Worm (Caenorhabditis elegans) whole organism, mixed stage, embryonic: ENCODE results near the gene smc-6.

Source experiments
- M03D4.4 ChIP-seq: sonication (generic microtip); optimal IDR thresholded peaks from 2 replicates; lab custom pipeline; 2017; ENCODE audit warnings: mild to moderate bottlenecking, missing genetic modification characterization, missing compliant biosample characterization
- bed-3 ChIP-seq: fragments of 200-800 bp; sonication (Bioruptor generic); optimal IDR thresholded peaks from 3 replicates; lab custom pipeline; 2018; ENCODE audit warnings: mild to moderate bottlenecking, missing genetic modification characterization, moderate library complexity, missing compliant biosample characterization
- blmp-1 ChIP-seq: fragments of 150-350 bp; optimal IDR thresholded peaks from 2 replicates; lab custom pipeline; 2014; ENCODE audit warnings: missing biosample characterization, missing genetic modification characterization
- ceh-39 ChIP-seq: fragments of 150-350 bp; optimal IDR thresholded peaks from 2 replicates; lab custom pipeline; 2014; ENCODE audit warnings: missing biosample characterization, missing genetic modification characterization
- ceh-43 ChIP-seq: fragments of 200-800 bp; sonication (Bioruptor generic); optimal IDR thresholded peaks from 2 replicates; lab custom pipeline; 2018; ENCODE audit warnings: mild to moderate bottlenecking, missing genetic modification characterization, moderate library complexity, missing compliant biosample characterization
- ceh-83 ChIP-seq: fragments of 200-800 bp; sonication (Bioruptor generic); optimal IDR thresholded peaks from 2 replicates; lab custom pipeline; 2018; ENCODE audit warnings: mild to moderate bottlenecking, missing genetic modification characterization, missing compliant biosample characterization
- ces-1 ChIP-seq: fragments of 150-350 bp; optimal IDR thresholded peaks from 2 replicates; lab custom pipeline; 2014; ENCODE audit warnings: missing biosample characterization, missing genetic modification reagents, missing genetic modification characterization
- cnd-1 ChIP-seq: fragments of 200-800 bp; sonication (Bioruptor generic); optimal IDR thresholded peaks from 2 replicates; lab custom pipeline; 2018; ENCODE audit warnings: mild to moderate bottlenecking, missing genetic modification characterization, missing compliant biosample characterization
- drap-1 ChIP-seq: fragments of 200-800 bp; sonication (Bioruptor generic); optimal IDR thresholded peaks from 3 replicates; lab custom pipeline; 2018; ENCODE audit warnings: mild to moderate bottlenecking, missing genetic modification characterization, missing compliant biosample characterization
- elt-1 ChIP-seq: sonication (generic microtip); optimal IDR thresholded peaks from 2 replicates; lab custom pipeline; 2017; ENCODE audit warnings: missing genetic modification characterization, mild to moderate bottlenecking, missing compliant biosample characterization, antibody characterized with exemption, moderate library complexity, borderline replicate concordance; ENCODE audit not compliant: insufficient read depth
- elt-3 ChIP-seq: fragments of 150-350 bp; optimal IDR thresholded peaks from 2 replicates; lab custom pipeline; 2014; ENCODE audit warnings: missing biosample characterization, missing genetic modification characterization
- flh-1 ChIP-seq: fragments of 200-800 bp; sonication (Bioruptor generic); optimal IDR thresholded peaks from 2 replicates; lab custom pipeline; 2018; ENCODE audit warnings: mild to moderate bottlenecking, missing genetic modification characterization, moderate library complexity, missing compliant biosample characterization
- ham-2 ChIP-seq: fragments of 200-800 bp; sonication (Bioruptor generic); optimal IDR thresholded peaks from 2 replicates; lab custom pipeline; 2018; ENCODE audit warnings: mild to moderate bottlenecking, missing genetic modification characterization, missing compliant biosample characterization
- hlh-1 ChIP-seq: fragments of 150-350 bp; optimal IDR thresholded peaks from 2 replicates; lab custom pipeline; 2014; ENCODE audit warnings: missing biosample characterization, missing genetic modification reagents, missing genetic modification characterization
- lin-13 ChIP-seq: fragments of 150-350 bp; optimal IDR thresholded peaks from 2 replicates; lab custom pipeline; 2014; ENCODE audit warnings: missing biosample characterization, missing genetic modification characterization
- lsy-2 ChIP-seq: fragments of 150-350 bp; optimal IDR thresholded peaks from 2 replicates; lab custom pipeline; 2014; ENCODE audit warnings: missing biosample characterization, missing genetic modification characterization
- mab-5 ChIP-seq: fragments of 150-350 bp; optimal IDR thresholded peaks from 2 replicates; lab custom pipeline; 2014; ENCODE audit warnings: missing biosample characterization, missing genetic modification characterization
- mep-1 ChIP-seq: fragments of 150-350 bp; optimal IDR thresholded peaks from 2 replicates; lab custom pipeline; 2017; ENCODE audit warnings: missing biosample characterization, missing genetic modification reagents, missing genetic modification characterization, inconsistent platforms
- mls-2 ChIP-seq: sonication (generic microtip); optimal IDR thresholded peaks from 2 replicates; lab custom pipeline; 2016; ENCODE audit warnings: mild to moderate bottlenecking, missing genetic modification characterization, moderate library complexity, missing compliant biosample characterization
- nhr-12 ChIP-seq: fragments of 150-350 bp; optimal IDR thresholded peaks from 2 replicates; lab custom pipeline; 2014; ENCODE audit warnings: missing biosample characterization, missing genetic modification characterization
- nhr-2 ChIP-seq: fragments of 150-350 bp; optimal IDR thresholded peaks from 2 replicates; lab custom pipeline; 2014; ENCODE audit warnings: missing biosample characterization, missing genetic modification characterization
- nhr-237 ChIP-seq: fragments of 150-350 bp; optimal IDR thresholded peaks from 2 replicates; lab custom pipeline; 2014; ENCODE audit warnings: missing biosample characterization, missing genetic modification characterization
- nhr-28 ChIP-seq: fragments of 150-350 bp; optimal IDR thresholded peaks from 2 replicates; lab custom pipeline; 2014; ENCODE audit warnings: missing biosample characterization, missing genetic modification characterization
- nhr-76 ChIP-seq: sonication (generic microtip); optimal IDR thresholded peaks from 2 replicates; lab custom pipeline; 2017; ENCODE audit warnings: missing biosample characterization, missing genetic modification characterization
- sem-2 ChIP-seq: fragments of 200-800 bp; sonication (Bioruptor generic); optimal IDR thresholded peaks from 2 replicates; lab custom pipeline; 2018; ENCODE audit warnings: mild to moderate bottlenecking, missing genetic modification characterization, missing compliant biosample characterization
- snpc-4 ChIP-seq: fragments of 150-350 bp; optimal IDR thresholded peaks from 2 replicates; lab custom pipeline; 2014; ENCODE audit warnings: missing biosample characterization, missing genetic modification characterization
- sptf-1 ChIP-seq: sonication (generic microtip); optimal IDR thresholded peaks from 2 replicates; lab custom pipeline; 2017; ENCODE audit warnings: mild to moderate bottlenecking, missing genetic modification characterization, moderate library complexity, missing compliant biosample characterization
- tbx-8 ChIP-seq: fragments of 200-800 bp; sonication (Bioruptor generic); optimal IDR thresholded peaks from 2 replicates; lab custom pipeline; 2018; ENCODE audit warnings: mild to moderate bottlenecking, missing genetic modification characterization, moderate library complexity, missing compliant biosample characterization
- unc-120 ChIP-seq: sonication (generic microtip); optimal IDR thresholded peaks from 2 replicates; lab custom pipeline; 2017; ENCODE audit warnings: missing genetic modification characterization, missing compliant biosample characterization; ENCODE audit not compliant: poor library complexity, severe bottlenecking
- unc-39 ChIP-seq: fragments of 150-350 bp; optimal IDR thresholded peaks from 2 replicates; lab custom pipeline; 2014; ENCODE audit warnings: missing biosample characterization, missing genetic modification characterization
- unc-62 ChIP-seq: fragments of 150-350 bp; optimal IDR thresholded peaks from 2 replicates; lab custom pipeline; 2014; ENCODE audit warnings: missing biosample characterization, missing genetic modification reagents, missing genetic modification characterization
- zip-8 ChIP-seq: fragments of 150-350 bp; optimal IDR thresholded peaks from 2 replicates; lab custom pipeline; 2014; ENCODE audit warnings: missing biosample characterization, missing genetic modification characterization

Gene smc-6

ce11 chrII:11535924-11536323 is 42.6 kb upstream of the smc-6 start:
- TF ChIP-seq zip-8 (tag; lab: Kevin White, UChicago) = peak; percentile 99
- TF ChIP-seq elt-1 (tag; lab: Kevin White, UChicago) = no peak
- TF ChIP-seq, all 35 proteins: peak for 1

ce11 chrII:11536505-11536904 is 42.0 kb upstream of the smc-6 start:
- TF ChIP-seq nhr-12 (tag; lab: Kevin White, UChicago) (no peak), mep-1 (no peak), ces-1 (GFP tag; lab: Kevin White, UChicago) (peak; percentile 36)
- TF ChIP-seq, all 35 proteins: peak for 1

- TF ChIP-seq unc-39 (tag; lab: Kevin White, UChicago) (no peak), blmp-1 (tag; lab: Kevin White, UChicago) (no peak), sem-2 (no peak), nhr-28 (tag; lab: Kevin White, UChicago) (no peak), elt-3 (tag; lab: Kevin White, UChicago) (no peak), tbx-8 (GFP tag; lab: Kevin White, UChicago) (no peak), lsy-2 (tag; lab: Kevin White, UChicago) (no peak), hlh-1 (tag; lab: Kevin White, UChicago) (peak; percentile 60), unc-120 (peak; percentile 6), nhr-237 (tag; lab: Kevin White, UChicago) (no peak), mep-1 (peak; percentile 62), ceh-83 (GFP tag; lab: Kevin White, UChicago) (no peak), ceh-43 (no peak), mab-5 (tag; lab: Kevin White, UChicago) (no peak), mls-2 (tag; lab: Kevin White, UChicago) (peak; percentile 40), flh-1 (GFP tag; lab: Kevin White, UChicago) (no peak), snpc-4 (tag; lab: Kevin White, UChicago) (no peak), ces-1 (GFP tag; lab: Kevin White, UChicago) (no peak), nhr-76 (no peak), drap-1 (GFP tag; lab: Kevin White, UChicago) (no peak), sptf-1 (tag; lab: Kevin White, UChicago) (peak; percentile 89), bed-3 (no peak), ceh-39 (tag; lab: Kevin White, UChicago) (peak; percentile 76), lin-13 (tag; lab: Kevin White, UChicago) (no peak), unc-62 (peak; percentile 67), cnd-1 (tag; lab: Kevin White, UChicago) (peak; percentile 52), ham-2 (peak; percentile 37), nhr-2 (tag; lab: Kevin White, UChicago) (peak; percentile 46)
Measured at ce11 chrII:11537115-11537514, 41.4 kb upstream of the smc-6 start.

ce11 chrII:11537606-11538016 is 40.9 kb upstream of the smc-6 start:
- TF ChIP-seq hlh-1 (tag; lab: Kevin White, UChicago) (no peak), unc-120 (no peak), ceh-83 (GFP tag; lab: Kevin White, UChicago) (peak; percentile 86), nhr-12 (tag; lab: Kevin White, UChicago) (no peak), sem-2 (peak; percentile 60), ceh-43 (no peak), tbx-8 (GFP tag; lab: Kevin White, UChicago) (peak; percentile 35), mls-2 (tag; lab: Kevin White, UChicago) (peak; percentile 27), M03D4.4 (tag; lab: Kevin White, UChicago) (peak; percentile 34)

- peak; percentile 4 for TF ChIP-seq lsy-2 (tag; lab: Kevin White, UChicago)
- TF ChIP-seq ces-1 (GFP tag; lab: Kevin White, UChicago) = no peak
Measured at ce11 chrII:11538741-11539140, 39.8 kb upstream of the smc-6 start, which contains the start of gene Y62F5A.9. Y62F5A.9 (minus strand) TSS chrII:11538841.
